Fruit fly (Drosophila melanogaster) whole organism: Measurements from ENCODE around the gene CG42579.

ENCODE experiments used
- CG8478 ChIP-seq: fragments of >200 bp; optimal IDR thresholded peaks from 2 replicates; lab custom pipeline; 2018; ENCODE audit warnings: inconsistent platforms
- Dll ChIP-seq: fragments of >200 bp; optimal IDR thresholded peaks from 2 replicates; lab custom pipeline; 2017
- EcR ChIP-seq, 2 experiments: fragments of >200 bp; optimal IDR thresholded peaks; 2 replicates each; lab custom pipeline; 2017; ENCODE audit warnings: missing biosample characterization in 2 of 2, missing genetic modification characterization in 2 of 2, missing genetic modification reagents in 2 of 2
- pan ChIP-seq: fragments of >200 bp; optimal IDR thresholded peaks from 2 replicates; lab custom pipeline; 2017
- psq ChIP-seq: fragments of >200 bp; optimal IDR thresholded peaks from 2 replicates; lab custom pipeline; 2017
- usp ChIP-seq: fragments of >200 bp; optimal IDR thresholded peaks from 2 replicates; lab custom pipeline; 2017; ENCODE audit warnings: missing biosample characterization, missing genetic modification characterization, mixed read lengths

CG42579 gene

DNA sequence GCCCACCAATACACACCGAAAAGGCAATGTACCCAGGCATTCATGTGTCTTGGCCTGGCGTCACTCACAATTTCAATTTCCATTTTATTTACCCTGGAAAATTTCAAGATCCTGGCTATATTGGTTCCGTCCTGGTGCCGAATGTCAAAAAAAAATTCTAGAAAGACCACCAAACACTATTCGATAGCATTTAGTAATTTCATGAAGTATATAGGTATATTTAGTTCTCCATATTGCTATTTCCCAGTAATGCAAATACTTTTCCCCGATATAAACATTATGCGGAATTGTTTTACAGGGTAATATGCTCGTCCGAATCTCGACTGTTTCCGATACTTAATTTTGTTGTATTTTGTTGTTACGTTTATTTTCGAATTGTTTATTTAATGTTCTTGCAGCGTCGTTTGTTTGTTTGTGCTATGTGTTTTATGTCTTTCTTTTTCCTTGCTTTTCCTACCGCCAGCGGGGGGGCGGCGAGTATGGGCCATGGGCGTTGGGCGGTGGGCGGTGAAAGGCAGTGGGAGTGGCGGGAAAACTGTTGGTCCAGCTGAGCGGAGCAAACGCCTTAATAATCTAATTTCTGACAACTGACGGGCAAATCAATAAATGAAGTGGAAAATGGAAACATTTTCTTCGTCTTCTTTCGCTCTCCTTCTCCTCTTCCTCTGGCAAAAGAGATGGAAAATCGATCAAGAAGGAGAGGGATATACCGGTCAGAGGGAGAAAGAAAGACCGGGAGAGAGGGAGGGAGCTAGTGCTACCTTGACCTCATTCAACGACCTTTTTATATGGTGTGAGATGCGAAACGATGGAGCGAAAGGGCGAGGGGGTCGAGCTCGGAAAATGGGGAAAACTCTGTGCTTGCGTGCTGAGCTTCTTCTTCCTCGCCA is 31.4 kb upstream of the CG42579 start:
- TF ChIP-seq usp (no peak), pan (peak; percentile 85)

- no peak for TF ChIP-seq psq (lab: Kevin White, UChicago)
- TF ChIP-seq CG8478 (lab: Kevin White, UChicago), result no peak
- TF ChIP-seq Dll, result no peak
- no peak for TF ChIP-seq EcR (GFP tag; optimal IDR thresholded peaks at IDR 0.05; lab: Kevin White, UChicago)
- TF ChIP-seq usp, result no peak
- no peak for TF ChIP-seq pan
Measured at dm6 chrX:20498989-20499388, 28.4 kb upstream of the CG42579 start.

DNA sequence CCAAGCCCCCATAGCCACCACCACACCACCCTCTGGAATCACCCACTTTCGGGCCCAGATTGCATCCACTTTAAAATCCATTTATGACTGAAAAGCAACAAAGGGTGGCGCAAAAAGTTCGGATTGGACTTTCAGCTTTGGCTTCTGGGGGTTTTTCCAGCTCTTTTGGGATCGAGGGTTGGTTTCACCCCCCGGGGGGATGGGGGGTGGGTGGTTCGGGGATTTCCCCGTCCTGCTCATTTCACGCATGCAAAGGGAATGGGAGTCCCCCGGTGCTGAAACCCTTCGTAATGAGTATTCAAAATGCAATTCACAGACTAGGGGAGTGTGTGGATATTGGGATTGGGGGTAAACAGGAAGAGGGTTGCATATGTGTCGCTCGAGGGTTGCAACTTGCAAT is 27.6 kb upstream of the CG42579 start:
- TF ChIP-seq psq (lab: Kevin White, UChicago), result no peak
- TF ChIP-seq pan, result no peak
- TF ChIP-seq EcR (GFP tag; optimal IDR thresholded peaks at IDR 0.05; lab: Kevin White, UChicago), result no peak
- TF ChIP-seq usp, result no peak
- no peak for TF ChIP-seq Dll
- no peak for TF ChIP-seq CG8478 (lab: Kevin White, UChicago)

dm6 chrX:20501040-20501609 is 26.3 kb upstream of the CG42579 start:
- no peak for TF ChIP-seq Dll
- peak in 1 of 2 experiments; percentile 23 for TF ChIP-seq EcR (GFP tag; optimal IDR thresholded peaks at IDR 0.05; lab: Kevin White, UChicago)

DNA sequence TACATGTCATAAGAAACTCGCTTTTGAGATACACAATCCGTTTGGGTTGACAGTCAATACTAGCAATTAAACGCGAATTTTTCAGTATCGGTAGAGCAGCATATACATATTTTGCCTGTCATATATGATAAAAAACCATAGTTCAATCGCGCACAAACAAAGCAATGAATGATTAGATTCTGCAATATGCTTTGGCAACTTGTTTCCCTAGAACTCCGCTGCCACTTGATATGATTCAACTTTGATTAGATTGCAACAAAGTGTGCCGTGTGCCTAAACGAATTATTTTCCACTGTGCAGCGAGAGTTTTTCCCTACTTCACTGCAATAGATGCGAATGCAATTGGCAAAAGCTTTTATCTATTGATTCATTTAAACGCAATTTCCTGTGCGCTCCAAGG is 25.8 kb upstream of the CG42579 start:
- TF ChIP-seq Dll (no peak), CG8478 (lab: Kevin White, UChicago) (no peak), psq (lab: Kevin White, UChicago) (no peak), pan (no peak), usp (no peak), EcR (GFP tag; optimal IDR thresholded peaks at IDR 0.05; lab: Kevin White, UChicago) (no peak)

DNA sequence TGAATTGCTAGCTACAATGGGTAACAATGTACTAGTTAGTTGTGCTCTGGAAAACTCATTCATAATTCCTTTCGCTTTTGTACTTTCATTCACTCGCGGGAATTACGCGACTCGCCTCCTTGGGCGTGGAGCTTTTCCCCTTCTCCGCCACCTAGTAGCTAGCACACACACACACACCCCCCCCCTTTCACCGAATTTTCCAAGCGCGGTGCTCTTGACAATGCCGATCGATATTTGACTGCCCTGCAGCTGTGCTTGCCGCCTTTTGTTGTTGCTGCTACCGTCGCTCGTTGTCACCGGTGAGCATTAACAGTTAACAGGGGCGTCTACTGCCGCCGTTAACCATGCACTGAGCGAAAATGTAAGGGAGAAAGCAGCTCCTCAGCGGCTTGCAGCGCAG is 25.2 kb upstream of the CG42579 start:
- no peak for TF ChIP-seq usp
- no peak for TF ChIP-seq CG8478 (lab: Kevin White, UChicago)
- no peak for TF ChIP-seq pan
- TF ChIP-seq EcR (GFP tag; optimal IDR thresholded peaks at IDR 0.05; lab: Kevin White, UChicago), result no peak
- TF ChIP-seq Dll, result no peak
- TF ChIP-seq psq (lab: Kevin White, UChicago), result no peak

- TF ChIP-seq usp, result no peak
- no peak for TF ChIP-seq Dll
- TF ChIP-seq psq (lab: Kevin White, UChicago), result no peak
- no peak for TF ChIP-seq pan
- TF ChIP-seq EcR (GFP tag; optimal IDR thresholded peaks at IDR 0.05; lab: Kevin White, UChicago), result no peak
- TF ChIP-seq CG8478 (lab: Kevin White, UChicago), result no peak
Measured at dm6 chrX:20502776-20503503, 24.5 kb upstream of the CG42579 start.

dm6 chrX:20503504-20503829 is 24.0 kb upstream of the CG42579 start:
- no peak for TF ChIP-seq EcR (GFP tag; optimal IDR thresholded peaks at IDR 0.05; lab: Kevin White, UChicago)
- TF ChIP-seq psq (lab: Kevin White, UChicago), result no peak
- TF ChIP-seq Dll, result no peak
- no peak for TF ChIP-seq pan
- TF ChIP-seq usp, result no peak
- no peak for TF ChIP-seq CG8478 (lab: Kevin White, UChicago)

- TF ChIP-seq EcR (GFP tag; optimal IDR thresholded peaks at IDR 0.05; lab: Kevin White, UChicago) (no peak), pan (no peak), CG8478 (lab: Kevin White, UChicago) (no peak), psq (lab: Kevin White, UChicago) (no peak)
Measured at dm6 chrX:20505897-20506296, 21.5 kb upstream of the CG42579 start.

DNA sequence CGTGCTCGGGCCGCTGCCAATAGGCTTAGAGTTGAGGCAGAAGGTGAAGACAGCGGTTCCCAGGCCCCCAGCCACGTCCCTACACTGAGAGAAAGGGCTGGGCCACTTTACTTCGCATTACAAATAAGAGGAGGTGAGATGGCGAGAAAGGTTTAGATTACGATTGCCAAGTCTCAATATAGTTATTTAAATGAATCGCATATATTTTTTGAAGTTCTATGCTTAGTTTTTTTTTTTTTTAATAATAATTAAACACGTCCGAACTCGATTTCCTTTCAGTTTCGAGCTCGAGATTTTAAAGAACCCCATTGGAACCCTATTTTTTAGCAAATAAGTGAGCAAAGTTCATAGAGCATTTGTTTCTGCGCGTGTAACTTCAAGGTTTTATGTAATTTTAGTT is 19.6 kb upstream of the CG42579 start:
- TF ChIP-seq EcR (GFP tag; optimal IDR thresholded peaks at IDR 0.05; lab: Kevin White, UChicago), result no peak
- no peak for TF ChIP-seq pan
- TF ChIP-seq usp, result no peak
- TF ChIP-seq psq (lab: Kevin White, UChicago), result no peak
- no peak for TF ChIP-seq CG8478 (lab: Kevin White, UChicago)
- no peak for TF ChIP-seq Dll

- no peak for TF ChIP-seq Dll
- TF ChIP-seq pan, result no peak
- TF ChIP-seq usp, result no peak
- TF ChIP-seq EcR (GFP tag; optimal IDR thresholded peaks at IDR 0.05; lab: Kevin White, UChicago), result no peak
- TF ChIP-seq CG8478 (lab: Kevin White, UChicago), result no peak
- no peak for TF ChIP-seq psq (lab: Kevin White, UChicago)
Measured at dm6 chrX:20509535-20510424, 17.7 kb upstream of the CG42579 start.

- no peak for TF ChIP-seq Dll
- no peak for TF ChIP-seq usp
- no peak for TF ChIP-seq pan
- TF ChIP-seq EcR (GFP tag; optimal IDR thresholded peaks at IDR 0.05; lab: Kevin White, UChicago), result no peak
- no peak for TF ChIP-seq psq (lab: Kevin White, UChicago)
- TF ChIP-seq CG8478 (lab: Kevin White, UChicago), result no peak
Measured at dm6 chrX:20510540-20510939, 16.9 kb upstream of the CG42579 start, which contains the start of gene RhoGAP19D. Gene RhoGAP19D (minus strand): TSS chrX:20510694.
